Worm (Caenorhabditis elegans): ENCODE data around the gene ugt-51.

- no peak for TF ChIP-seq tab-1 (GFP tag; IDR thresholded peaks at IDR 0.05)
- TF ChIP-seq cog-1 (tag; optimal IDR thresholded peaks at IDR 0.05): no peak
- TF ChIP-seq med-1 (GFP tag; optimal IDR thresholded peaks at IDR 0.05; ENCODE audit: insufficient read depth): no peak
- TF ChIP-seq ztf-23 (GFP tag; IDR thresholded peaks at IDR 0.05): no peak
These were observed 45.7 kb downstream of the ugt-51 start for ce11 chrV:5131380-5131779.
